Worm (Caenorhabditis elegans) whole organism, L3 larva: ENCODE results near the gene lnp-1.

Experiments used
- R02D3.7 ChIP-seq: fragments of 150-350 bp; optimal IDR thresholded peaks from 2 replicates; lab custom pipeline; 2014; ENCODE audit warnings: missing biosample characterization, missing genetic modification characterization
- ZK546.5 ChIP-seq: sonication (generic microtip); optimal IDR thresholded peaks from 2 replicates; lab custom pipeline; 2017; ENCODE audit warnings: missing biosample characterization, missing genetic modification characterization
- aly-2 ChIP-seq: fragments of 150-350 bp; optimal IDR thresholded peaks from 2 replicates; lab custom pipeline; 2014; ENCODE audit warnings: missing biosample characterization, missing genetic modification characterization
- ceh-16 ChIP-seq: sonication (generic microtip); optimal IDR thresholded peaks from 2 replicates; lab custom pipeline; 2017; ENCODE audit warnings: missing biosample characterization, missing genetic modification characterization
- ceh-28 ChIP-seq: fragments of 150-350 bp; optimal IDR thresholded peaks from 2 replicates; lab custom pipeline; 2014; ENCODE audit warnings: missing biosample characterization, missing genetic modification reagents, missing genetic modification characterization
- ceh-82 ChIP-seq: fragments of 150-350 bp; optimal IDR thresholded peaks from 2 replicates; lab custom pipeline; 2014; ENCODE audit warnings: missing biosample characterization, missing genetic modification characterization
- ceh-9 ChIP-seq: sonication (generic microtip); optimal IDR thresholded peaks from 2 replicates; lab custom pipeline; 2018; ENCODE audit warnings: missing biosample characterization, missing genetic modification characterization
- daf-12 ChIP-seq: fragments of 150-350 bp; optimal IDR thresholded peaks from 2 replicates; lab custom pipeline; 2014; ENCODE audit warnings: missing biosample characterization, missing genetic modification reagents, missing genetic modification characterization
- egl-27 ChIP-seq: sonication (generic microtip); optimal IDR thresholded peaks from 4 replicates; lab custom pipeline; 2017; ENCODE audit warnings: missing biosample characterization, missing genetic modification reagents, missing genetic modification characterization
- egl-5 ChIP-seq: fragments of 150-350 bp; optimal IDR thresholded peaks from 2 replicates; lab custom pipeline; 2017; ENCODE audit warnings: missing biosample characterization, missing genetic modification reagents, missing genetic modification characterization, inconsistent platforms
- elt-2 ChIP-seq: sonication (generic microtip); optimal IDR thresholded peaks from 2 replicates; lab custom pipeline; 2016; ENCODE audit warnings: missing genetic modification reagents, mild to moderate bottlenecking, missing genetic modification characterization, missing compliant biosample characterization
- elt-3 ChIP-seq, 3 experiments: fragments of 150-350 bp in 1 of 3; sonication (generic microtip) in 2 of 3; optimal IDR thresholded peaks; 2 replicates in 2 of 3; 4 replicates in 1 of 3; lab custom pipeline; 2014 to 2017; ENCODE audit warnings: missing biosample characterization in 3 of 3, missing genetic modification characterization in 3 of 3
- eor-1 ChIP-seq, 2 experiments: fragments of 150-350 bp; optimal IDR thresholded peaks; 2 replicates each; lab custom pipeline; 2014 to 2018; ENCODE audit warnings: missing biosample characterization in 2 of 2, missing genetic modification characterization in 2 of 2
- fkh-10 ChIP-seq: sonication (generic microtip); optimal IDR thresholded peaks from 2 replicates; lab custom pipeline; 2017; ENCODE audit warnings: missing biosample characterization, missing genetic modification reagents, missing genetic modification characterization
- fkh-2 ChIP-seq: fragments of 150-350 bp; optimal IDR thresholded peaks from 2 replicates; lab custom pipeline; 2014; ENCODE audit warnings: missing biosample characterization, missing genetic modification reagents, missing genetic modification characterization
- fos-1 ChIP-seq: fragments of 150-350 bp; optimal IDR thresholded peaks from 2 replicates; lab custom pipeline; 2014; ENCODE audit warnings: missing biosample characterization, missing genetic modification characterization
- hmg-11 ChIP-seq: sonication (generic microtip); optimal IDR thresholded peaks from 2 replicates; lab custom pipeline; 2016; ENCODE audit warnings: missing genetic modification characterization, missing compliant biosample characterization
- jun-1 ChIP-seq: fragments of 150-350 bp; optimal IDR thresholded peaks from 2 replicates; lab custom pipeline; 2014; ENCODE audit warnings: missing biosample characterization, missing genetic modification reagents, missing genetic modification characterization
- lin-15B ChIP-seq: fragments of 150-350 bp; optimal IDR thresholded peaks from 2 replicates; lab custom pipeline; 2014; ENCODE audit warnings: missing biosample characterization, missing genetic modification characterization
- lin-39 ChIP-seq: fragments of 150-350 bp; optimal IDR thresholded peaks from 2 replicates; lab custom pipeline; 2018; ENCODE audit warnings: missing biosample characterization, missing genetic modification reagents, missing genetic modification characterization
- lsy-12 ChIP-seq: sonication (generic microtip); optimal IDR thresholded peaks from 2 replicates; lab custom pipeline; 2016; ENCODE audit warnings: mild to moderate bottlenecking, missing genetic modification characterization, missing compliant biosample characterization
- mdl-1 ChIP-seq: fragments of 150-350 bp; optimal IDR thresholded peaks from 2 replicates; lab custom pipeline; 2014; ENCODE audit warnings: missing biosample characterization, missing genetic modification characterization
- mml-1 ChIP-seq: fragments of 150-350 bp; sonication (generic microtip); optimal IDR thresholded peaks from 3 replicates; lab custom pipeline; 2014; ENCODE audit warnings: missing biosample characterization, missing genetic modification characterization
- nhr-11 ChIP-seq: fragments of 150-350 bp; optimal IDR thresholded peaks from 2 replicates; lab custom pipeline; 2014; ENCODE audit warnings: missing biosample characterization, missing genetic modification characterization
- nhr-23 ChIP-seq: fragments of 150-350 bp; optimal IDR thresholded peaks from 2 replicates; lab custom pipeline; 2014; ENCODE audit warnings: missing biosample characterization, missing genetic modification reagents, missing genetic modification characterization
- nhr-237 ChIP-seq: fragments of 150-350 bp; optimal IDR thresholded peaks from 2 replicates; lab custom pipeline; 2014; ENCODE audit warnings: missing biosample characterization, missing genetic modification characterization
- nhr-25 ChIP-seq: sonication (generic microtip); optimal IDR thresholded peaks from 2 replicates; lab custom pipeline; 2017; ENCODE audit warnings: missing biosample characterization, missing genetic modification characterization
- nhr-28 ChIP-seq: fragments of 150-350 bp; optimal IDR thresholded peaks from 2 replicates; lab custom pipeline; 2014; ENCODE audit warnings: missing biosample characterization, missing genetic modification characterization
- nhr-43 ChIP-seq: sonication (generic microtip); optimal IDR thresholded peaks from 2 replicates; lab custom pipeline; 2016; ENCODE audit warnings: mild to moderate bottlenecking, missing genetic modification characterization, missing compliant biosample characterization; ENCODE audit not compliant: poor library complexity, severe bottlenecking
- nhr-67 ChIP-seq: fragments of 150-350 bp; optimal IDR thresholded peaks from 2 replicates; lab custom pipeline; 2014; ENCODE audit warnings: missing biosample characterization, missing genetic modification characterization
- pha-4 ChIP-seq: fragments of 150-350 bp; optimal IDR thresholded peaks from 2 replicates; lab custom pipeline; 2014; ENCODE audit warnings: missing biosample characterization, missing genetic modification reagents, missing genetic modification characterization
- pqm-1 ChIP-seq: fragments of 150-350 bp; optimal IDR thresholded peaks from 2 replicates; lab custom pipeline; 2017; ENCODE audit warnings: missing biosample characterization, missing genetic modification characterization, inconsistent platforms
- sea-2 ChIP-seq: fragments of 150-350 bp; sonication (generic microtip); optimal IDR thresholded peaks from 4 replicates; lab custom pipeline; 2014; ENCODE audit warnings: missing biosample characterization, missing genetic modification reagents, missing genetic modification characterization
- skn-1 ChIP-seq: fragments of 150-350 bp; optimal IDR thresholded peaks from 2 replicates; lab custom pipeline; 2014; ENCODE audit warnings: missing biosample characterization, missing genetic modification characterization
- snpc-4 ChIP-seq: fragments of 150-350 bp; optimal IDR thresholded peaks from 2 replicates; lab custom pipeline; 2014; ENCODE audit warnings: missing biosample characterization, missing genetic modification characterization
- unc-39 ChIP-seq: sonication (generic microtip); optimal IDR thresholded peaks from 4 replicates; lab custom pipeline; 2017; ENCODE audit warnings: missing biosample characterization, missing genetic modification characterization
- unc-62 ChIP-seq: fragments of 150-350 bp; sonication (generic microtip); optimal IDR thresholded peaks from 4 replicates; lab custom pipeline; 2014; ENCODE audit warnings: missing biosample characterization, missing genetic modification reagents, missing genetic modification characterization
- zag-1 ChIP-seq: fragments of 150-350 bp; optimal IDR thresholded peaks from 2 replicates; lab custom pipeline; 2014; ENCODE audit warnings: missing biosample characterization, missing genetic modification characterization
- ztf-11 ChIP-seq: fragments of 150-350 bp; optimal IDR thresholded peaks from 2 replicates; lab custom pipeline; 2014; ENCODE audit warnings: missing biosample characterization, missing genetic modification characterization

lnp-1 gene

ce11 chrX:4562288-4562687 lies 26.3 kb upstream of the lnp-1 start:
- TF ChIP-seq ceh-28 (tag; lab: Kevin White, UChicago) = no peak
- TF ChIP-seq pha-4 (tag; lab: Kevin White, UChicago) = no peak
- no peak for TF ChIP-seq lsy-12 (tag; lab: Kevin White, UChicago)
- no peak for TF ChIP-seq daf-12 (tag; lab: Kevin White, UChicago)

DNA sequence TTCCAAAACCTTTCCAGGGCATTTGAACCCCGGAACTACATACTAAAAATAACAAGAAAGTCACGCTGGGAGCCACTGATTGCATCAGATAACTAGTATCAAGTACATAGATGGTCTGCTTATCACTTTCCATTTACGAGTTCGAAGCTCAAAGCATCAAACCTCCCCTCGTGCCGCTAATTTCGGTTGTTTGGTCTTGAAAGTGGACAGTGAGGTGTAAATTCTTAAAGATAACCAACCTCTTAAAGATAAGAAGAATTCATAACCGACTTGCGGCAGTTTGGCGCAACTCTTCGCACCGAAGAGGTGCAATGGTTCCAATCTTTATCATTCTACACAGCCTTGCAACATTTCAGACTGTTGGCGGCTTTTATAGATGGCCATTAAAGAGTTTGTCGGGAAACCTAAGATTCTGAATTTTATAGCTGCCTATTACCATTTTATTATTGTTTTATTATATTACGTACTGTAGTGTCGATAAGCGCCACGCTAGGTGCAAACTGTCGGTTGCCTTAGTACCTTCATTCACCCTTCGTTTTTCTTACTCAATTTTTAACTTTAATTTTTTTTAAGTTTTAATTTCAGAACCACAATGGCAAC lies 23.7 kb upstream of the lnp-1 start, which contains the start of gene amt-4:
Gene amt-4, plus strand, starts transcription at position 586 of the 600 bp plus-strand sequence.
- TF ChIP-seq ztf-11 (tag; lab: Kevin White, UChicago) (no peak), ceh-28 (tag; lab: Kevin White, UChicago) (no peak), fkh-2 (no peak), lin-39 (tag; lab: Kevin White, UChicago) (no peak), nhr-23 (tag; lab: Kevin White, UChicago) (no peak), nhr-11 (tag; lab: Kevin White, UChicago) (no peak), nhr-237 (tag; lab: Kevin White, UChicago) (no peak), lin-15B (no peak), mdl-1 (tag; lab: Kevin White, UChicago) (peak; percentile 15), zag-1 (tag; lab: Kevin White, UChicago) (no peak), R02D3.7 (tag; lab: Kevin White, UChicago) (no peak), jun-1 (peak; percentile 78), pqm-1 (tag; lab: Kevin White, UChicago) (peak; percentile 94), ceh-16 (tag; lab: Kevin White, UChicago) (no peak), nhr-43 (tag; lab: Kevin White, UChicago) (no peak), aly-2 (tag; lab: Kevin White, UChicago) (no peak), nhr-67 (no peak), mml-1 (tag; lab: Kevin White, UChicago) (no peak), fos-1 (tag; lab: Kevin White, UChicago) (no peak), skn-1 (no peak), daf-12 (tag; lab: Kevin White, UChicago) (no peak), ceh-82 (no peak), hmg-11 (no peak), egl-27 (tag; lab: Kevin White, UChicago) (no peak), pha-4 (tag; lab: Kevin White, UChicago) (peak; percentile 62), egl-5 (tag; lab: Kevin White, UChicago) (no peak), unc-62 (GFP tag; lab: Kevin White, UChicago) (no peak), snpc-4 (no peak), unc-39 (tag; lab: Kevin White, UChicago) (no peak), nhr-28 (no peak), fkh-10 (no peak), elt-2 (tag; lab: Kevin White, UChicago) (peak; percentile 98), nhr-25 (tag; lab: Kevin White, UChicago) (no peak), elt-3 (tag; optimal IDR thresholded peaks at IDR 0.05; lab: Kevin White, UChicago) (no peak), ZK546.5 (tag; lab: Kevin White, UChicago) (no peak), eor-1 (tag; optimal IDR thresholded peaks at IDR 0.05; lab: Kevin White, UChicago) (no peak), sea-2 (GFP tag; lab: Kevin White, UChicago) (no peak), ceh-9 (no peak)
- TF ChIP-seq, all 47 proteins: peak for 5

DNA sequence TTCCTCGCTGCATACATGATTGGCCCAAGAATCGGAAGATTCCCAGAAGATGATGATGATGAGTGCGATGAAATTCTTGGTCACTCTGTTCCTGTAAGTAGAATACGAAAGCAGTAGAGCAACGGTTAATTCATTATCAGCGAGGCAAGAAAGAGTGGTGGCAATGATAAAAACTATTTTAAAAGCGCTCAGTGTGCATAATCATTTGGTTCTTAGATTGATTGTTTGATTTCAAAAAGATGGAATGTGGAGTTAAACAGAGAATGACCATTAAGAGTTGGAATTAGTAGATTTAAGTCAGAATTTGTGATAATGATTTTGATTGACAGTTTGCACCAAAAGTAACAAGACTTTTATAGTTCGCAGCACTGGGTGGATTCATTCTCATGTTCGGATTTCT lies 21.5 kb upstream of the lnp-1 start:
- TF ChIP-seq elt-2 (tag; lab: Kevin White, UChicago) (peak; percentile 75), ceh-28 (tag; lab: Kevin White, UChicago) (no peak), mdl-1 (tag; lab: Kevin White, UChicago) (no peak), pha-4 (tag; lab: Kevin White, UChicago) (no peak), pqm-1 (tag; lab: Kevin White, UChicago) (peak; percentile 64), egl-27 (tag; lab: Kevin White, UChicago) (no peak), jun-1 (peak; percentile 29)
